Worm (Caenorhabditis elegans) whole organism, L4 larva: ENCODE data around the gene ehbp-1.

ENCODE experiments used
- D1046.2 ChIP-seq: fragments of 200-800 bp; sonication (Bioruptor generic); IDR thresholded peaks from 2 replicates; pipeline ENCODE4 v1.3.6; 2022; ENCODE audit warnings: missing genetic modification characterization, missing compliant biosample characterization
- F10B5.3 ChIP-seq: sonication (generic microtip); optimal IDR thresholded peaks from 2 replicates; lab custom pipeline; 2016; ENCODE audit warnings: mild to moderate bottlenecking, missing genetic modification characterization, missing compliant biosample characterization
- F49E8.2 ChIP-seq: sonication (generic microtip); optimal IDR thresholded peaks from 2 replicates; lab custom pipeline; 2016; ENCODE audit warnings: missing compliant biosample characterization, mild to moderate bottlenecking, missing genetic modification characterization, borderline replicate concordance
- Y5F2A.4 ChIP-seq: fragments of 200-800 bp; sonication (Bioruptor generic); optimal IDR thresholded peaks from 2 replicates; lab custom pipeline; 2018; ENCODE audit warnings: mild to moderate bottlenecking, missing genetic modification characterization, missing compliant biosample characterization
- aha-1 ChIP-seq: fragments of 150-350 bp; peaks from one replicate; lab custom pipeline; 2014; ENCODE audit warnings: missing biosample characterization, missing genetic modification characterization
- aly-2 ChIP-seq: sonication (generic microtip); optimal IDR thresholded peaks from 2 replicates; lab custom pipeline; 2018; ENCODE audit warnings: missing biosample characterization, missing genetic modification characterization
- arid-1 ChIP-seq: fragments of 200-800 bp; sonication (Bioruptor generic); conservative IDR thresholded peaks from 2 replicates; pipeline ENCODE4 v1.3.6; 2022; ENCODE audit warnings: missing genetic modification reagents, missing genetic modification characterization, missing compliant biosample characterization
- attf-4 ChIP-seq: sonication (generic microtip); optimal IDR thresholded peaks from 3 replicates; lab custom pipeline; 2017; ENCODE audit warnings: missing biosample characterization, missing genetic modification characterization
- ceh-28 ChIP-seq: fragments of 150-350 bp; optimal IDR thresholded peaks from 2 replicates; lab custom pipeline; 2014; ENCODE audit warnings: missing biosample characterization, missing genetic modification reagents, missing genetic modification characterization
- ceh-32 ChIP-seq: sonication (generic microtip); optimal IDR thresholded peaks from 2 replicates; lab custom pipeline; 2016; ENCODE audit warnings: mild to moderate bottlenecking, missing genetic modification characterization, missing compliant biosample characterization; ENCODE audit not compliant: poor library complexity
- cey-2 ChIP-seq: sonication (generic microtip); optimal IDR thresholded peaks from 3 replicates; lab custom pipeline; 2017; ENCODE audit warnings: missing genetic modification characterization, mild to moderate bottlenecking, missing compliant biosample characterization, antibody characterized with exemption, borderline replicate concordance; ENCODE audit not compliant: insufficient read depth
- daf-19 ChIP-seq: fragments of 200-800 bp; sonication (Bioruptor generic); conservative IDR thresholded peaks from 2 replicates; pipeline ENCODE4 v1.3.6; 2022; ENCODE audit warnings: missing genetic modification characterization, missing compliant biosample characterization
- daf-8 ChIP-seq: fragments of 200-800 bp; sonication (Bioruptor generic); IDR thresholded peaks from 2 replicates; pipeline ENCODE4 v1.3.6; 2022; ENCODE audit warnings: missing genetic modification characterization, missing compliant biosample characterization
- dmd-6 ChIP-seq: fragments of 200-800 bp; sonication (Bioruptor generic); IDR thresholded peaks from 2 replicates; pipeline ENCODE4 v1.3.6; 2022; ENCODE audit warnings: missing genetic modification reagents, missing genetic modification characterization, missing compliant biosample characterization
- dmd-9 ChIP-seq: fragments of 200-800 bp; sonication (Bioruptor generic); IDR thresholded peaks from 2 replicates; pipeline ENCODE4 v1.3.6; 2022; ENCODE audit warnings: missing genetic modification reagents, missing genetic modification characterization, missing compliant biosample characterization
- egl-27 ChIP-seq: sonication (generic microtip); optimal IDR thresholded peaks from 3 replicates; lab custom pipeline; 2017; ENCODE audit warnings: missing biosample characterization, missing genetic modification reagents, missing genetic modification characterization
- fkh-10 ChIP-seq: fragments of 150-350 bp; optimal IDR thresholded peaks from 2 replicates; lab custom pipeline; 2014; ENCODE audit warnings: missing biosample characterization, missing genetic modification reagents, missing genetic modification characterization
- fos-1 ChIP-seq: fragments of 150-350 bp; optimal IDR thresholded peaks from 2 replicates; lab custom pipeline; 2014; ENCODE audit warnings: missing biosample characterization, missing genetic modification characterization
- hif-1 ChIP-seq, 2 experiments: sonication (generic microtip); optimal IDR thresholded peaks; 2 replicates each; lab custom pipeline; 2016 to 2017; ENCODE audit warnings: missing compliant biosample characterization in 2 of 2, missing genetic modification characterization in 2 of 2, missing genetic modification reagents in 2 of 2, missing genotype in 2 of 2, mild to moderate bottlenecking in 1 of 2
- hlh-11 ChIP-seq: fragments of 200-800 bp; sonication (Bioruptor generic); optimal IDR thresholded peaks from 2 replicates; lab custom pipeline; 2018; ENCODE audit warnings: mild to moderate bottlenecking, missing genetic modification characterization, missing compliant biosample characterization
- hlh-30 ChIP-seq: sonication (generic microtip); optimal IDR thresholded peaks from 2 replicates; lab custom pipeline; 2017; ENCODE audit warnings: antibody characterized with exemption, mild to moderate bottlenecking, missing genetic modification characterization, missing compliant biosample characterization; ENCODE audit not compliant: insufficient read depth
- hmg-1.1 ChIP-seq: fragments of 200-800 bp; sonication (Bioruptor generic); IDR thresholded peaks from 2 replicates; pipeline ENCODE4 v1.3.6; 2022; ENCODE audit warnings: missing genetic modification reagents, missing genetic modification characterization, missing compliant biosample characterization
- jun-1 ChIP-seq: fragments of 150-350 bp; optimal IDR thresholded peaks from 2 replicates; lab custom pipeline; 2014; ENCODE audit warnings: missing biosample characterization, missing genetic modification reagents, missing genetic modification characterization
- lin-1 ChIP-seq: fragments of 200-800 bp; sonication (Bioruptor generic); IDR thresholded peaks from 2 replicates; pipeline ENCODE4 v1.3.6; 2022; ENCODE audit warnings: missing genetic modification reagents, missing genetic modification characterization, missing compliant biosample characterization
- lin-15B ChIP-seq: fragments of 150-350 bp; sonication (generic microtip); optimal IDR thresholded peaks from 3 replicates; lab custom pipeline; 2014; ENCODE audit warnings: missing biosample characterization, missing genetic modification characterization
- lir-3 ChIP-seq: sonication (generic microtip); optimal IDR thresholded peaks from 2 replicates; lab custom pipeline; 2016; ENCODE audit warnings: mild to moderate bottlenecking, missing genetic modification characterization, missing compliant biosample characterization
- madf-5 ChIP-seq, 2 experiments: fragments of 200-800 bp; sonication (Bioruptor generic); IDR thresholded peaks; 2 replicates each; pipeline ENCODE4 v1.3.6; 2022; ENCODE audit warnings: missing compliant biosample characterization in 2 of 2, missing genetic modification characterization in 2 of 2
- madf-9 ChIP-seq: fragments of 200-800 bp; sonication (Bioruptor generic); conservative IDR thresholded peaks from 2 replicates; pipeline ENCODE4 v1.3.6; 2022; ENCODE audit warnings: missing genetic modification reagents, missing genetic modification characterization, missing compliant biosample characterization
- mep-1 ChIP-seq: fragments of 150-350 bp; sonication (generic microtip); optimal IDR thresholded peaks from 3 replicates; lab custom pipeline; 2014; ENCODE audit warnings: missing biosample characterization, missing genetic modification characterization
- mxl-3 ChIP-seq: fragments of 200-800 bp; sonication (Bioruptor generic); optimal IDR thresholded peaks from 2 replicates; lab custom pipeline; 2018; ENCODE audit warnings: mild to moderate bottlenecking, missing genetic modification characterization, missing compliant biosample characterization
- nhr-11 ChIP-seq: fragments of 150-350 bp; optimal IDR thresholded peaks from 2 replicates; lab custom pipeline; 2014; ENCODE audit warnings: missing biosample characterization, missing genetic modification characterization
- nhr-111 ChIP-seq: fragments of 200-800 bp; sonication (Bioruptor generic); optimal IDR thresholded peaks from 2 replicates; lab custom pipeline; 2018; ENCODE audit warnings: mild to moderate bottlenecking, missing genetic modification characterization, missing compliant biosample characterization
- nhr-237 ChIP-seq: sonication (generic microtip); optimal IDR thresholded peaks from 2 replicates; lab custom pipeline; 2017; ENCODE audit warnings: missing biosample characterization, missing genetic modification characterization
- nhr-42 ChIP-seq: fragments of 200-800 bp; sonication (Bioruptor generic); IDR thresholded peaks from 2 replicates; pipeline ENCODE4 v1.3.6; 2022; ENCODE audit warnings: missing genetic modification characterization, missing compliant biosample characterization
- nhr-48 ChIP-seq: sonication (generic microtip); optimal IDR thresholded peaks from 2 replicates; lab custom pipeline; 2016; ENCODE audit warnings: mild to moderate bottlenecking, missing genetic modification characterization, missing compliant biosample characterization
- nhr-77 ChIP-seq: fragments of 150-350 bp; optimal IDR thresholded peaks from 2 replicates; lab custom pipeline; 2014; ENCODE audit warnings: missing biosample characterization, missing genetic modification characterization
- pha-4 ChIP-seq, 2 experiments: fragments of 150-350 bp in 1 of 2; fragments of 200-800 bp in 1 of 2; sonication (Bioruptor generic) in 1 of 2; IDR thresholded peaks in 1 of 2; optimal IDR thresholded peaks in 1 of 2; 2 replicates each; pipeline versions ENCODE4 v1.3.6 to Lab custom; 2014 to 2022; ENCODE audit warnings: missing genetic modification characterization in 2 of 2, missing genetic modification reagents in 2 of 2, missing biosample characterization in 1 of 2, missing compliant biosample characterization in 1 of 2
- php-3 ChIP-seq: fragments of 200-800 bp; sonication (Bioruptor generic); IDR thresholded peaks from 2 replicates; pipeline ENCODE4 v1.3.6; 2022; ENCODE audit warnings: missing genetic modification reagents, missing genetic modification characterization, missing compliant biosample characterization
- saeg-2 ChIP-seq: fragments of 200-800 bp; sonication (Bioruptor generic); IDR thresholded peaks from 2 replicates; pipeline ENCODE4 v1.3.6; 2022; ENCODE audit warnings: missing genetic modification reagents, missing genetic modification characterization, missing compliant biosample characterization
- snpc-4 ChIP-seq: fragments of 150-350 bp; optimal IDR thresholded peaks from 2 replicates; lab custom pipeline; 2014; ENCODE audit warnings: missing biosample characterization, missing genetic modification characterization
- spr-1 ChIP-seq: sonication (generic microtip); optimal IDR thresholded peaks from 2 replicates; lab custom pipeline; 2016; ENCODE audit warnings: mild to moderate bottlenecking, missing genetic modification characterization, missing compliant biosample characterization
- spr-3 ChIP-seq: fragments of 200-800 bp; sonication (Bioruptor generic); optimal IDR thresholded peaks from 2 replicates; lab custom pipeline; 2018; ENCODE audit warnings: mild to moderate bottlenecking, missing genetic modification characterization, missing compliant biosample characterization
- tag-97 ChIP-seq: fragments of 200-800 bp; sonication (Bioruptor generic); IDR thresholded peaks from 2 replicates; pipeline ENCODE4 v1.3.6; 2022; ENCODE audit warnings: missing genetic modification characterization, missing compliant biosample characterization
- tra-1 ChIP-seq: fragments of 200-800 bp; sonication (Bioruptor generic); IDR thresholded peaks from 2 replicates; pipeline ENCODE4 v1.3.6; 2022; ENCODE audit warnings: missing genetic modification reagents, missing genetic modification characterization, missing compliant biosample characterization
- unc-62 ChIP-seq, 3 experiments: fragments of 150-350 bp in 1 of 3; sonication (generic microtip); optimal IDR thresholded peaks in 2 of 3; peaks in 1 of 3; 1 replicate in 1 of 3; 2 replicates in 2 of 3; lab custom pipeline; 2014 to 2017; ENCODE audit warnings: missing biosample characterization in 3 of 3, missing genetic modification characterization in 3 of 3, missing genetic modification reagents in 3 of 3, missing genotype in 1 of 3
- zag-1 ChIP-seq: fragments of 150-350 bp; optimal IDR thresholded peaks from 2 replicates; lab custom pipeline; 2014; ENCODE audit warnings: missing biosample characterization, missing genetic modification characterization
- zfp-3 ChIP-seq: fragments of 200-800 bp; sonication (Bioruptor generic); conservative IDR thresholded peaks from 2 replicates; pipeline ENCODE4 v1.3.6; 2022; ENCODE audit warnings: missing genetic modification reagents, missing genetic modification characterization, missing compliant biosample characterization
- zip-11 ChIP-seq: fragments of 200-800 bp; sonication (Bioruptor generic); IDR thresholded peaks from 2 replicates; pipeline ENCODE4 v1.3.6; 2022; ENCODE audit warnings: missing genetic modification characterization, missing compliant biosample characterization
- ztf-11 ChIP-seq: fragments of 150-350 bp; optimal IDR thresholded peaks from 2 replicates; lab custom pipeline; 2014; ENCODE audit warnings: missing biosample characterization, missing genetic modification characterization
- ztf-7 ChIP-seq: fragments of 150-350 bp; optimal IDR thresholded peaks from 2 replicates; lab custom pipeline; 2014; ENCODE audit warnings: missing biosample characterization, missing genetic modification characterization

The ehbp-1 gene

DNA sequence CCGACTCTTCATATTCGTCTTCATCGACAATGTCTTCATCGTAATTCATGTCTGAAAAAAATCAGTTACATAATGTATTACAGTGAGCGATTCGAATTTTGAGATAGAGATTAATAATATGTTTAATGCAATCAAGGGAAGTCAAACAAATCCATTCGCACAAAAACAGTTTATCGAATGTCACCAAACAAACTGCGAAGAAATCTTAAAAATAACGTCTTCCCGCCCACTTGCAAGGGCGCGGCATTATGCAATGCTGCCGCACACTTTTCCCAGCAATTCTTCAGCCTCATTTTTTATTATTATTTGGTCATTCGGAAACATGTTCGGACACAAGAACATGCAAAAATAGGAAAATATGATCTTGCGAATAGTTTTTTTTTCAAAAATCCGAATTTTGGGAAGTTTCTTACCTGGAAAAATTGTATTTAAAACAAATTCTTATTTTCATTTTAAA, 6.2 kb upstream of the ehbp-1 start, which contains the start of gene mdf-1 (continued):
- peak; percentile 87 for TF ChIP-seq aha-1
- TF ChIP-seq lin-15B (tag; lab: Kevin White, UChicago) = no peak
- TF ChIP-seq php-3 (GFP tag; lab: Robert Waterston, UW) = no peak
- no peak for TF ChIP-seq lin-1
- no peak for TF ChIP-seq ceh-32 (tag; lab: Kevin White, UChicago)
- TF ChIP-seq tag-97 (GFP tag; lab: Robert Waterston, UW) = no peak
- no peak for TF ChIP-seq mxl-3
- TF ChIP-seq spr-1 (tag; lab: Kevin White, UChicago) = peak; percentile 47
- TF ChIP-seq nhr-42 (GFP tag; lab: Robert Waterston, UW) = no peak
- TF ChIP-seq hif-1 (tag; optimal IDR thresholded peaks at IDR 0.05; lab: Kevin White, UChicago) = peak in 1 of 2 experiments; percentile 33
- 0 out of 2 replicates have a peak, but pooled peaks have one; percentile 15 for TF ChIP-seq daf-19 (GFP tag; lab: Robert Waterston, UW)
- TF ChIP-seq jun-1 (tag; lab: Kevin White, UChicago) = no peak
- no peak for TF ChIP-seq ceh-28 (tag; lab: Kevin White, UChicago)
- no peak for TF ChIP-seq F49E8.2
- TF ChIP-seq dmd-9 (GFP tag; lab: Robert Waterston, UW) = no peak
- TF ChIP-seq zfp-3 = no peak
- TF ChIP-seq pha-4 (GFP tag; IDR thresholded peaks at IDR 0.05; lab: Robert Waterston, UW) = 0 out of 2 replicates have a peak, but pooled peaks have one; percentile 43
- peak; percentile 38 for TF ChIP-seq pha-4 (tag; optimal IDR thresholded peaks at IDR 0.05; lab: Kevin White, UChicago)
- peak; percentile 82 for TF ChIP-seq nhr-77 (tag; lab: Kevin White, UChicago)
- TF ChIP-seq fkh-10 (GFP tag; lab: Kevin White, UChicago) = no peak
- TF ChIP-seq ztf-11 (tag; lab: Kevin White, UChicago) = no peak
- TF ChIP-seq madf-9 = peak; percentile 38; the same call in 1 of the 2 replicates
- TF ChIP-seq snpc-4 (tag; lab: Kevin White, UChicago) = no peak
- TF ChIP-seq hmg-1.1 (GFP tag; lab: Robert Waterston, UW) = peak; percentile 45; the same call in 1 of the 2 replicates
- TF ChIP-seq arid-1 (GFP tag; lab: Robert Waterston, UW) = peak; percentile 36
- no peak for TF ChIP-seq saeg-2 (GFP tag; lab: Robert Waterston, UW)
- TF ChIP-seq dmd-6 = peak; percentile 19; the same call in 1 of the 2 replicates
- TF ChIP-seq nhr-11 (tag; lab: Kevin White, UChicago) = peak; percentile 26
- peak; percentile 57; the same call in 1 of the 2 replicates for TF ChIP-seq D1046.2 (GFP tag; lab: Robert Waterston, UW)
- no peak for TF ChIP-seq nhr-48 (tag; lab: Kevin White, UChicago)
- TF ChIP-seq cey-2 (tag; lab: Kevin White, UChicago) = no peak
- no peak for TF ChIP-seq ztf-7 (tag; lab: Kevin White, UChicago)
- no peak for TF ChIP-seq aly-2 (tag; lab: Kevin White, UChicago)
- TF ChIP-seq hlh-11 (tag; lab: Kevin White, UChicago) = peak; percentile 64
- no peak for TF ChIP-seq Y5F2A.4 (GFP tag; lab: Kevin White, UChicago)
- TF ChIP-seq madf-5 (GFP tag; IDR thresholded peaks at IDR 0.05; lab: Robert Waterston, UW) = no peak
- TF ChIP-seq mep-1 (tag; lab: Kevin White, UChicago) = peak; percentile 90
- no peak for TF ChIP-seq egl-27 (tag; lab: Kevin White, UChicago)
- no peak for TF ChIP-seq zip-11 (GFP tag; lab: Robert Waterston, UW)
- no peak for TF ChIP-seq attf-4 (tag; lab: Kevin White, UChicago)
- peak; percentile 58 for TF ChIP-seq hlh-30 (tag; lab: Kevin White, UChicago)
- TF ChIP-seq F10B5.3 (tag; lab: Kevin White, UChicago) = no peak
- no peak for TF ChIP-seq nhr-237 (tag; lab: Kevin White, UChicago)
- TF ChIP-seq lir-3 (tag; lab: Kevin White, UChicago) = no peak
- no peak for TF ChIP-seq unc-62 (GFP tag; optimal IDR thresholded peaks at IDR 0.05 in 1 of 2; lab: Kevin White, UChicago)
- no peak for TF ChIP-seq unc-62 (tag; optimal IDR thresholded peaks at IDR 0.05; lab: Kevin White, UChicago)
- no peak for TF ChIP-seq spr-3
- TF ChIP-seq nhr-111 (GFP tag; lab: Kevin White, UChicago) = no peak
- no peak for TF ChIP-seq tra-1 (GFP tag; lab: Robert Waterston, UW)
- no peak for TF ChIP-seq fos-1 (tag; lab: Kevin White, UChicago)
- no peak for TF ChIP-seq daf-8 (GFP tag; lab: Robert Waterston, UW)
- no peak for TF ChIP-seq zag-1 (tag; lab: Kevin White, UChicago)
